Worm (Caenorhabditis elegans): Measurements from ENCODE around the gene nhr-40.

Gene nhr-40

DNA sequence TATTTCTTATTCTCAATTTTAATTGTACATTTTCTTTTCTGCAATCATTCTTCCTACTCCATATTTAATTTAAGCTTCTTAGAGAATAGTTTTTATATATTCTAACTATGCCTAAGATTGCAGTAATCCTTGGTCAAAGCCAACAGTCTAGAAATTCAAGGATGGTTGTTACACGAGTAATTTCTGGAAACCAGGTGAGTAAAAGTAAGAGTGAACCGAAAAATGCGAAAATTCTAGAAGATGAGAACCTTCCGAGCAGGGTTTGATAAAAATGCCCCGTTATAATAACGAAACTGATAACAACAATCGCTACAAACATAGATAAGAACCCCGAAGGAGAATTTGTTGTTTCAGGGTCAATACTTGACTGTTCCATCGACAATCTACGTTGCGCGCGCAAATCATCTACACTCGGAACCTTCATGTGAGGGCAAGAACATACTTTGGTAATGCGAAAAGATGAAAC lies 28.5 kb upstream of the nhr-40 start, which contains the start of gene F52H2.15:
Gene F52H2.15 (plus strand): TSS at position 51 of the 466 bp plus-strand sequence.
- TF ChIP-seq nhr-237 (tag; optimal IDR thresholded peaks at IDR 0.05) = no peak
- TF ChIP-seq lin-11 (tag; optimal IDR thresholded peaks at IDR 0.05) = no peak
- no peak for TF ChIP-seq zag-1 (tag; optimal IDR thresholded peaks at IDR 0.05)
- no peak for TF ChIP-seq nhr-25 (tag; optimal IDR thresholded peaks at IDR 0.05)
- TF ChIP-seq fos-1 (tag; optimal IDR thresholded peaks at IDR 0.05) = peak; percentile 77
- no peak for TF ChIP-seq nhr-10 (tag; optimal IDR thresholded peaks at IDR 0.05)
- no peak for TF ChIP-seq crh-2 (tag; optimal IDR thresholded peaks at IDR 0.05)
- TF ChIP-seq nhr-21 (tag; optimal IDR thresholded peaks at IDR 0.05) = no peak

DNA sequence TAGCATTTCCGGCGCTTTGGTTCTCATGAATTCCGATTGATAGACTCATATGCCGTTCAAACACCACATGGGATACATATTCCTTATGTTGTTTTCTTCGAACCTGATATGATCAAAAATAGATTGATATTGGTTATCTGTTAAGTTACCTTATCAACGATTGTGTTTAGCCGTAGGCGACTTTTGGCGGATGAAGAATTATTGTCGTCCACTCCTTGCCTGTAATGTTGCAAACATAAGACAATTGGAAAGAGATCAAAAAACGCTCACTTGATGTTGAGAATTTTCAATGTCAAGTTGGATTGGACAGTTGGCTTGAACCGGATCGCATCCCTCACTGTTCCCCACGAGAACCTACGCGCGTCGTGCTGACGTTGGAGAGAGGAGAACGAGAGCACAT lies 26.0 kb upstream of the nhr-40 start:
- TF ChIP-seq lin-11 (tag; optimal IDR thresholded peaks at IDR 0.05) (no peak), gmeb-1 (tag; optimal IDR thresholded peaks at IDR 0.05) (no peak), sma-9 (GFP tag; optimal IDR thresholded peaks at IDR 0.05) (peak; percentile 28), sma-9 (tag; optimal IDR thresholded peaks at IDR 0.05) (no peak)

- TF ChIP-seq gmeb-1 (tag; optimal IDR thresholded peaks at IDR 0.05) = peak; percentile 26
- TF ChIP-seq zag-1 (tag; optimal IDR thresholded peaks at IDR 0.05) = no peak
- no peak for TF ChIP-seq lsy-2 (tag; optimal IDR thresholded peaks at IDR 0.05)
- TF ChIP-seq fos-1 (tag; optimal IDR thresholded peaks at IDR 0.05) = peak; percentile 99
- TF ChIP-seq nhr-129 (tag; optimal IDR thresholded peaks at IDR 0.05) = peak; percentile 57
- peak; percentile 46 for TF ChIP-seq F13H6.1 (tag; optimal IDR thresholded peaks at IDR 0.05)
- TF ChIP-seq crh-2 (tag; optimal IDR thresholded peaks at IDR 0.05) = peak; percentile 40
- TF ChIP-seq sma-9 (GFP tag; optimal IDR thresholded peaks at IDR 0.05) = peak; percentile 60
- TF ChIP-seq sma-9 (tag; optimal IDR thresholded peaks at IDR 0.05) = no peak
- TF ChIP-seq nhr-21 (tag; optimal IDR thresholded peaks at IDR 0.05) = no peak
- no peak for TF ChIP-seq sem-4 (tag; optimal IDR thresholded peaks at IDR 0.05)
These were observed 24.8 kb upstream of the nhr-40 start for ce11 chrX:2569040-2569439.

- no peak for TF ChIP-seq elt-1 (tag; optimal IDR thresholded peaks at IDR 0.05)
- TF ChIP-seq sma-9 (GFP tag; optimal IDR thresholded peaks at IDR 0.05) = peak; percentile 23
- no peak for TF ChIP-seq sma-9 (tag; optimal IDR thresholded peaks at IDR 0.05)
- peak; percentile 18 for TF ChIP-seq nhr-129 (tag; optimal IDR thresholded peaks at IDR 0.05)
- peak in 1 of 2 experiments; percentile 24 for TF ChIP-seq lsy-2 (tag; optimal IDR thresholded peaks at IDR 0.05)
- TF ChIP-seq unc-55 (GFP tag; optimal IDR thresholded peaks at IDR 0.05) = peak; percentile 59
- TF ChIP-seq nhr-23 (tag; optimal IDR thresholded peaks at IDR 0.05) = no peak
- TF ChIP-seq C34F6.9 (tag; optimal IDR thresholded peaks at IDR 0.05) = peak; percentile 25
These were observed 21.1 kb upstream of the nhr-40 start, which contains the start of the genes ccd-5 and F52H2.1 for ce11 chrX:2572646-2573149. ccd-5 (minus strand) TSS chrX:2572653. F52H2.1 (plus strand) TSS chrX:2573099.

- TF ChIP-seq sma-3 (GFP tag; optimal IDR thresholded peaks at IDR 0.05) = no peak
- TF ChIP-seq ZK546.5 (tag; optimal IDR thresholded peaks at IDR 0.05) = no peak
- no peak for TF ChIP-seq ceh-16 (tag; optimal IDR thresholded peaks at IDR 0.05)
- no peak for TF ChIP-seq nhr-237 (tag; optimal IDR thresholded peaks at IDR 0.05)
- no peak for TF ChIP-seq mbf-1 (tag; optimal IDR thresholded peaks at IDR 0.05)
- no peak for TF ChIP-seq gmeb-1 (tag; optimal IDR thresholded peaks at IDR 0.05)
- TF ChIP-seq nhr-12 (tag; optimal IDR thresholded peaks at IDR 0.05) = no peak
- no peak for TF ChIP-seq ztf-4 (tag; optimal IDR thresholded peaks at IDR 0.05)
- no peak for TF ChIP-seq C34F6.9 (tag; optimal IDR thresholded peaks at IDR 0.05)
- TF ChIP-seq zag-1 (tag; optimal IDR thresholded peaks at IDR 0.05) = no peak
- TF ChIP-seq sem-4 (tag; optimal IDR thresholded peaks at IDR 0.05) = no peak
- TF ChIP-seq egl-27 (tag; optimal IDR thresholded peaks at IDR 0.05) = no peak
- no peak for TF ChIP-seq Y55F3AM.14 (GFP tag; optimal IDR thresholded peaks at IDR 0.05)
- no peak for TF ChIP-seq crh-2 (tag; optimal IDR thresholded peaks at IDR 0.05)
- TF ChIP-seq unc-55 (GFP tag; optimal IDR thresholded peaks at IDR 0.05) = no peak
These were observed 16.4 kb upstream of the nhr-40 start, which contains the start of gene ttr-42 for ce11 chrX:2577442-2577841. ttr-42 (plus strand) TSS chrX:2577742.

DNA sequence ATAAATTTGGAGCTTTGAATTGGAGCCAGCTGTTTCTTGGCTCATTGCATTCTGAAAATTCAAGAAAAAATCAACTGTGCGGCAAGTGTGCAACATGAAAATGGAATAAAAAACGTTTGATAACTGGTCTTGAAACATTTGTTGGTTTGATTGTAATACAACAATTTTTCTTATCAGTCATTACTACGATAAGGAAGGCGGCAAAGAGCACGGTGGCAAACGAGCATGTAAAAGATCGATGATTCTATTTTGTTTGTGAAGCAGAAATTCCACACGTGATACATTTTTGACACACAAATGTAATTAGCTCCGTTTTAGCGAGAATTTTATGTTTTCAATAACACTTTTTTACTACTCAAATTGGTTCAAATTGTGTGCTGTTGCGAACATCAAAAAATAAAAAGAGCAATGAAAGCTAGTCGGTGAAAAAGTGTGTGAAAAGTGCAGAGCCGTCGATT lies 13.2 kb upstream of the nhr-40 start, which contains the start of gene H01M10.1:
Gene H01M10.1 (minus strand): TSS at position 51 of the 458 bp plus-strand sequence.
- no peak for TF ChIP-seq nhr-10 (tag; optimal IDR thresholded peaks at IDR 0.05)
- TF ChIP-seq sma-9 (GFP tag; optimal IDR thresholded peaks at IDR 0.05) = peak; percentile 66
- no peak for TF ChIP-seq sma-9 (tag; optimal IDR thresholded peaks at IDR 0.05)
- TF ChIP-seq sem-4 (tag; optimal IDR thresholded peaks at IDR 0.05) = no peak
- TF ChIP-seq mdl-1 (tag; optimal IDR thresholded peaks at IDR 0.05) = no peak
- TF ChIP-seq nhr-25 (tag; optimal IDR thresholded peaks at IDR 0.05) = no peak
- TF ChIP-seq ztf-1 (GFP tag; conservative IDR thresholded peaks at IDR 0.05) = no peak
- TF ChIP-seq nhr-129 (tag; optimal IDR thresholded peaks at IDR 0.05) = no peak
- no peak for TF ChIP-seq unc-62 (GFP tag; optimal IDR thresholded peaks at IDR 0.05)
- TF ChIP-seq C34F6.9 (tag; optimal IDR thresholded peaks at IDR 0.05) = no peak
- TF ChIP-seq ama-1 (optimal IDR thresholded peaks at IDR 0.05) = no peak
- peak; percentile 66 for TF ChIP-seq crh-2 (tag; optimal IDR thresholded peaks at IDR 0.05)
- TF ChIP-seq F13H6.1 (tag; optimal IDR thresholded peaks at IDR 0.05) = peak; percentile 21
- TF ChIP-seq fos-1 (tag; optimal IDR thresholded peaks at IDR 0.05) = peak; percentile 76
- peak; percentile 45 for TF ChIP-seq gmeb-1 (tag; optimal IDR thresholded peaks at IDR 0.05)
- TF ChIP-seq aly-2 (tag; optimal IDR thresholded peaks at IDR 0.05) = no peak
